Fruit fly (Drosophila melanogaster): ENCODE measurements around the gene CG14903.

CG14903 gene

dm6 chr3R:16524178-16524577 is 49.4 kb downstream of the CG14903 start (continued):
- TF ChIP-seq jim (GFP tag; optimal IDR thresholded peaks at IDR 0.05) (no peak), GATAd (GFP tag; optimal IDR thresholded peaks at IDR 0.05) (no peak), psq (GFP tag; optimal IDR thresholded peaks at IDR 0.05) (peak; percentile 43), usp (GFP tag; optimal IDR thresholded peaks at IDR 0.05) (no peak), pan (optimal IDR thresholded peaks at IDR 0.05) (no peak)

- TF ChIP-seq woc (GFP tag; optimal IDR thresholded peaks at IDR 0.05) (peak; percentile 14), Abd-B (GFP tag; optimal IDR thresholded peaks at IDR 0.05) (no peak)
Observed at dm6 chr3R:16523395-16523794, 50.2 kb downstream of the CG14903 start.

Data from whole organism, wandering third instar larva.